Worm (Caenorhabditis elegans) whole organism, young adult: ENCODE data around the gene nas-25.

ENCODE experiments used
- B0019.2 ChIP-seq: fragments of 200-800 bp; sonication (Bioruptor generic); conservative IDR thresholded peaks from 2 replicates; pipeline ENCODE4 v1.3.6; 2022; ENCODE audit warnings: missing genetic modification reagents, missing genetic modification characterization, missing compliant biosample characterization
- B0261.1 ChIP-seq: sonication (generic microtip); optimal IDR thresholded peaks from 2 replicates; lab custom pipeline; 2016; ENCODE audit warnings: mild to moderate bottlenecking, missing genetic modification characterization, moderate library complexity, missing compliant biosample characterization
- F39B2.1 ChIP-seq: fragments of 200-800 bp; sonication (Bioruptor generic); IDR thresholded peaks from 2 replicates; pipeline ENCODE4 v1.3.6; 2022; ENCODE audit warnings: missing genetic modification reagents, missing genetic modification characterization, missing compliant biosample characterization
- F55B11.4 ChIP-seq: sonication (generic microtip); optimal IDR thresholded peaks from 2 replicates; lab custom pipeline; 2016; ENCODE audit warnings: missing compliant biosample characterization, missing genetic modification characterization, borderline replicate concordance; ENCODE audit not compliant: insufficient read depth
- F57A8.1 ChIP-seq: fragments of 200-800 bp; sonication (Bioruptor generic); optimal IDR thresholded peaks from 2 replicates; lab custom pipeline; 2018; ENCODE audit warnings: mild to moderate bottlenecking, missing genetic modification characterization, moderate library complexity, missing compliant biosample characterization
- K11D2.4 ChIP-seq: fragments of 200-800 bp; sonication (Bioruptor generic); IDR thresholded peaks from 2 replicates; pipeline ENCODE4 v1.3.6; 2022; ENCODE audit warnings: missing genetic modification reagents, missing genetic modification characterization, missing compliant biosample characterization
- Y56A3A.18 ChIP-seq: fragments of 200-800 bp; sonication (Bioruptor generic); IDR thresholded peaks from 2 replicates; pipeline ENCODE4 v1.3.6; 2022; ENCODE audit warnings: missing genetic modification reagents, missing genetic modification characterization, missing compliant biosample characterization
- ZK185.1 ChIP-seq: sonication (generic microtip); optimal IDR thresholded peaks from 2 replicates; lab custom pipeline; 2016; ENCODE audit warnings: mild to moderate bottlenecking, missing genetic modification characterization, missing compliant biosample characterization; ENCODE audit not compliant: poor library complexity, severe bottlenecking
- ama-1 ChIP-seq, 3 experiments: fragments of 150-350 bp in 1 of 3; sonication (generic microtip) in 2 of 3; optimal IDR thresholded peaks; 2 replicates each; lab custom pipeline; 2014 to 2018; ENCODE audit warnings: missing biosample characterization in 2 of 3, missing genetic modification characterization in 2 of 3, missing genetic modification reagents in 2 of 3
- bed-1 ChIP-seq: fragments of 200-800 bp; sonication (Bioruptor generic); IDR thresholded peaks from 2 replicates; pipeline ENCODE4 v1.3.6; 2022; ENCODE audit warnings: missing genetic modification reagents, missing genetic modification characterization, missing compliant biosample characterization
- ccch-3 ChIP-seq: fragments of 200-800 bp; sonication (Bioruptor generic); optimal IDR thresholded peaks from 2 replicates; lab custom pipeline; 2018; ENCODE audit warnings: mild to moderate bottlenecking, missing genetic modification characterization, missing compliant biosample characterization
- cebp-1 ChIP-seq, 2 experiments: fragments of 200-800 bp in 1 of 2; sonication (Bioruptor generic) in 1 of 2; sonication (generic microtip) in 1 of 2; IDR thresholded peaks in 1 of 2; optimal IDR thresholded peaks in 1 of 2; 2 replicates each; pipeline versions ENCODE4 v1.3.6 to Lab custom; 2017 to 2022; ENCODE audit warnings: missing compliant biosample characterization in 2 of 2, missing genetic modification characterization in 2 of 2, mild to moderate bottlenecking in 1 of 2, missing genetic modification reagents in 1 of 2, moderate library complexity in 1 of 2
- ceh-40 ChIP-seq: fragments of 200-800 bp; sonication (Bioruptor generic); IDR thresholded peaks from 2 replicates; pipeline ENCODE4 v1.3.6; 2022; ENCODE audit warnings: missing genetic modification characterization, missing compliant biosample characterization
- ceh-58 ChIP-seq: fragments of 200-800 bp; sonication (Bioruptor generic); IDR thresholded peaks from 2 replicates; pipeline ENCODE4 v1.3.6; 2022; ENCODE audit warnings: missing genetic modification characterization, missing compliant biosample characterization
- die-1 ChIP-seq: sonication (generic microtip); optimal IDR thresholded peaks from 2 replicates; lab custom pipeline; 2016; ENCODE audit warnings: missing genotype, mild to moderate bottlenecking, missing genetic modification characterization, missing compliant biosample characterization
- dox-1 ChIP-seq: fragments of 200-800 bp; sonication (Bioruptor generic); IDR thresholded peaks from 2 replicates; pipeline ENCODE4 v1.3.6; 2022; ENCODE audit warnings: missing genetic modification reagents, missing genetic modification characterization, missing compliant biosample characterization
- dpff-1 ChIP-seq: sonication (generic microtip); optimal IDR thresholded peaks from 2 replicates; lab custom pipeline; 2017; ENCODE audit warnings: mild to moderate bottlenecking, missing genetic modification characterization, missing compliant biosample characterization
- dpl-1 ChIP-seq: fragments of 150-350 bp; optimal IDR thresholded peaks from 2 replicates; lab custom pipeline; 2014; ENCODE audit warnings: missing biosample characterization, missing genetic modification reagents, missing genetic modification characterization
- egl-44 ChIP-seq: fragments of 200-800 bp; sonication (Bioruptor generic); IDR thresholded peaks from 2 replicates; pipeline ENCODE4 v1.3.6; 2022; ENCODE audit warnings: missing genetic modification reagents, missing genetic modification characterization, missing compliant biosample characterization
- him-1 ChIP-seq: sonication (generic microtip); optimal IDR thresholded peaks from 2 replicates; lab custom pipeline; 2016; ENCODE audit warnings: missing genotype, missing genetic modification reagents, missing genetic modification characterization, missing compliant biosample characterization
- let-607 ChIP-seq, 2 experiments: fragments of 200-800 bp in 1 of 2; sonication (Bioruptor generic) in 1 of 2; sonication (generic microtip) in 1 of 2; optimal IDR thresholded peaks; 2 replicates each; lab custom pipeline; 2016 to 2018; ENCODE audit warnings: mild to moderate bottlenecking in 2 of 2, missing compliant biosample characterization in 2 of 2, missing genetic modification characterization in 2 of 2, moderate library complexity in 2 of 2, missing genotype in 1 of 2
- lin-40 ChIP-seq: sonication (generic microtip); optimal IDR thresholded peaks from 2 replicates; lab custom pipeline; 2016; ENCODE audit warnings: missing genetic modification characterization, mild to moderate bottlenecking, missing compliant biosample characterization, missing genotype, missing genetic modification reagents
- madf-6 ChIP-seq: fragments of 200-800 bp; sonication (Bioruptor generic); IDR thresholded peaks from 2 replicates; pipeline ENCODE4 v1.3.6; 2022; ENCODE audit warnings: missing genetic modification reagents, missing genetic modification characterization, missing compliant biosample characterization
- mcd-1 ChIP-seq: fragments of 200-800 bp; sonication (Bioruptor generic); IDR thresholded peaks from 2 replicates; pipeline ENCODE4 v1.3.6; 2022; ENCODE audit warnings: missing genetic modification reagents, missing genetic modification characterization, missing compliant biosample characterization
- mes-4 ChIP-seq: sonication (generic microtip); optimal IDR thresholded peaks from 2 replicates; lab custom pipeline; 2016; ENCODE audit warnings: missing genotype, missing genetic modification characterization, missing compliant biosample characterization
- nfya-1 ChIP-seq: sonication (generic microtip); optimal IDR thresholded peaks from 2 replicates; lab custom pipeline; 2017; ENCODE audit warnings: antibody characterized with exemption, missing compliant biosample characterization, missing genetic modification characterization, borderline replicate concordance; ENCODE audit not compliant: insufficient read depth
- nfyb-1 ChIP-seq: fragments of 200-800 bp; sonication (Bioruptor generic); IDR thresholded peaks from 2 replicates; pipeline ENCODE4 v1.3.6; 2022; ENCODE audit warnings: missing genetic modification reagents, missing genetic modification characterization, missing compliant biosample characterization
- nhr-27 ChIP-seq: fragments of 200-800 bp; sonication (Bioruptor generic); optimal IDR thresholded peaks from 2 replicates; lab custom pipeline; 2018; ENCODE audit warnings: mild to moderate bottlenecking, missing genetic modification characterization, moderate library complexity, missing compliant biosample characterization
- nhr-90 ChIP-seq: sonication (generic microtip); optimal IDR thresholded peaks from 2 replicates; lab custom pipeline; 2016; ENCODE audit warnings: missing genotype, mild to moderate bottlenecking, missing genetic modification characterization, missing compliant biosample characterization
- pbrm-1 ChIP-seq: fragments of 200-800 bp; sonication (Bioruptor generic); IDR thresholded peaks from 2 replicates; pipeline ENCODE4 v1.3.6; 2022; ENCODE audit warnings: missing genetic modification reagents, missing genetic modification characterization, missing compliant biosample characterization
- pha-4 ChIP-seq: fragments of 150-350 bp; sonication (generic microtip); optimal IDR thresholded peaks from 2 replicates; lab custom pipeline; 2014; ENCODE audit warnings: missing biosample characterization, missing genetic modification reagents, missing genetic modification characterization
- rpc-1 ChIP-seq, 2 experiments: fragments of 150-350 bp in 1 of 2; sonication (generic microtip) in 1 of 2; optimal IDR thresholded peaks; 2 replicates each; lab custom pipeline; 2014 to 2018; ENCODE audit warnings: missing biosample characterization in 1 of 2, missing genetic modification characterization in 1 of 2, missing genetic modification reagents in 1 of 2, missing genotype in 1 of 2
- snpc-1.1 ChIP-seq: sonication (generic microtip); optimal IDR thresholded peaks from 2 replicates; lab custom pipeline; 2017; ENCODE audit warnings: missing genetic modification characterization, mild to moderate bottlenecking, missing compliant biosample characterization, antibody characterized with exemption, moderate library complexity, missing genotype, missing genetic modification reagents; ENCODE audit not compliant: insufficient read depth
- snpc-1.3 ChIP-seq: sonication (generic microtip); optimal IDR thresholded peaks from 2 replicates; lab custom pipeline; 2017; ENCODE audit warnings: missing genetic modification characterization, mild to moderate bottlenecking, missing compliant biosample characterization, antibody characterized with exemption, moderate library complexity, missing genotype, missing genetic modification reagents; ENCODE audit not compliant: insufficient read depth
- somi-1 ChIP-seq: fragments of 200-800 bp; sonication (Bioruptor generic); optimal IDR thresholded peaks from 2 replicates; lab custom pipeline; 2018; ENCODE audit warnings: mild to moderate bottlenecking, missing genetic modification characterization, missing compliant biosample characterization
- tbp1 ChIP-seq: fragments of 200-800 bp; sonication (Bioruptor generic); optimal IDR thresholded peaks from 2 replicates; lab custom pipeline; 2018; ENCODE audit warnings: mild to moderate bottlenecking, missing genetic modification characterization, missing compliant biosample characterization
- zim-3 ChIP-seq: sonication (generic microtip); optimal IDR thresholded peaks from 2 replicates; lab custom pipeline; 2017; ENCODE audit warnings: mild to moderate bottlenecking, missing genetic modification characterization, moderate library complexity, missing compliant biosample characterization
- ztf-18 ChIP-seq: sonication (generic microtip); optimal IDR thresholded peaks from 2 replicates; lab custom pipeline; 2016; ENCODE audit warnings: missing genotype, mild to moderate bottlenecking, missing genetic modification characterization, missing compliant biosample characterization

The nas-25 gene

ce11 chrII:8830917-8831316, 5.0 kb downstream of the nas-25 start:
- no peak for TF ChIP-seq ZK185.1 (tag; lab: Kevin White, UChicago)

DNA sequence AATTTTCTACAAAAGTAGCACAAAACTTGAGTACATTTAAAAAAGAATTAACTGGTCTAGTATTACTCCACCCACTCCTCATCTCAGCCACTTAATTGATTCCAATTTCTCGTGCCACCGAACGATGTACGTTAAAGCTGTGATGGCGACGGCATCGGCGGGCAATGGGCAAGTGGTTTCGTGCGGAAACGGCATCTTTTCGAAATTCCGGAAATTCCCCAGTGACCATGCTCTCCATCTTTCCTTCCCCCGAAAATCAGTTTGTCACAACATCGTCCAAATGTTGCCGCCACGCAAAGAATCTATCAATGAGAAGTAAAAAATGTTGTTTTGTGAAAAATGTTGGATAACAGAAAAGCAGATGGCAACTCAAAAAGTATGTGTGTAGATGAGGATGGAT, 7.1 kb downstream of the nas-25 start:
- no peak for TF ChIP-seq egl-44 (GFP tag; lab: Robert Waterston, UW)
- no peak for TF ChIP-seq nfya-1
- no peak for TF ChIP-seq Y56A3A.18 (GFP tag; lab: Robert Waterston, UW)
- no peak for TF ChIP-seq dpff-1
- no peak for TF ChIP-seq dox-1 (GFP tag; lab: Robert Waterston, UW)
- no peak for TF ChIP-seq lin-40 (tag; lab: Kevin White, UChicago)
- TF ChIP-seq die-1, result no peak
- TF ChIP-seq mes-4 (tag; lab: Kevin White, UChicago), result no peak
- TF ChIP-seq zim-3 (tag; lab: Kevin White, UChicago), result no peak
- no peak for TF ChIP-seq rpc-1 (optimal IDR thresholded peaks at IDR 0.05; lab: Kevin White, UChicago)
- TF ChIP-seq rpc-1 (tag; optimal IDR thresholded peaks at IDR 0.05; lab: Kevin White, UChicago), result no peak
- no peak for TF ChIP-seq pbrm-1 (GFP tag; lab: Robert Waterston, UW)
- TF ChIP-seq somi-1 (GFP tag; lab: Kevin White, UChicago), result no peak
- TF ChIP-seq pha-4 (tag; lab: Kevin White, UChicago), result no peak
- TF ChIP-seq F39B2.1, result no peak

ce11 chrII:8835857-8836256, 10.0 kb downstream of the nas-25 start, which contains the start of gene F46C5.4:
F46C5.4 (plus strand) TSS chrII:8836078.
- no peak for TF ChIP-seq cebp-1 (GFP tag; IDR thresholded peaks at IDR 0.05; lab: Robert Waterston, UW)
- no peak for TF ChIP-seq cebp-1 (tag; optimal IDR thresholded peaks at IDR 0.05; lab: Kevin White, UChicago)
- TF ChIP-seq K11D2.4, result no peak
- TF ChIP-seq let-607 (tag; optimal IDR thresholded peaks at IDR 0.05; lab: Kevin White, UChicago), result no peak
- TF ChIP-seq snpc-1.1, result no peak
- no peak for TF ChIP-seq F55B11.4
- TF ChIP-seq dpl-1 (GFP tag; lab: Kevin White, UChicago), result no peak
- TF ChIP-seq him-1 (tag; lab: Kevin White, UChicago), result no peak
- TF ChIP-seq pbrm-1 (GFP tag; lab: Robert Waterston, UW), result no peak
- no peak for TF ChIP-seq ztf-18
- TF ChIP-seq somi-1 (GFP tag; lab: Kevin White, UChicago), result no peak
- TF ChIP-seq F57A8.1 (GFP tag; lab: Kevin White, UChicago), result no peak
- no peak for TF ChIP-seq snpc-1.3 (tag; lab: Kevin White, UChicago)
- TF ChIP-seq ama-1 (optimal IDR thresholded peaks at IDR 0.05; lab: Kevin White, UChicago), result no peak
- TF ChIP-seq ama-1 (GFP tag; optimal IDR thresholded peaks at IDR 0.05; lab: Kevin White, UChicago), result no peak
- TF ChIP-seq mcd-1, result no peak
- TF ChIP-seq ceh-40, result no peak
- no peak for TF ChIP-seq B0261.1 (tag; lab: Kevin White, UChicago)

ce11 chrII:8839025-8839424, 13.2 kb downstream of the nas-25 start, which contains the start of gene F46C5.7:
F46C5.7 (plus strand) TSS chrII:8839325.
- TF ChIP-seq F57A8.1 (GFP tag; lab: Kevin White, UChicago), result no peak
- no peak for TF ChIP-seq nhr-27 (tag; lab: Kevin White, UChicago)
- TF ChIP-seq tbp1 (GFP tag; lab: Kevin White, UChicago), result no peak
- TF ChIP-seq ceh-58, result no peak
- no peak for TF ChIP-seq bed-1
- TF ChIP-seq ZK185.1 (tag; lab: Kevin White, UChicago), result no peak
- no peak for TF ChIP-seq ccch-3 (GFP tag; lab: Kevin White, UChicago)
- TF ChIP-seq B0019.2 (GFP tag; lab: Robert Waterston, UW), result no peak
- TF ChIP-seq nhr-90 (tag; lab: Kevin White, UChicago), result no peak
- no peak for TF ChIP-seq nfyb-1 (GFP tag; lab: Robert Waterston, UW)
- no peak for TF ChIP-seq somi-1 (GFP tag; lab: Kevin White, UChicago)
- TF ChIP-seq madf-6, result no peak
